Worm (Caenorhabditis elegans) whole organism, young adult: ENCODE measurements around the gene puf-6.
"Not testable (repeated sequence)": the region's sequence is repeated elsewhere in the genome, so short reads cannot be mapped to it uniquely, and the experiment has no call there.

Source experiments
- attf-5 ChIP-seq: fragments of 200-800 bp; sonication (Bioruptor generic); optimal IDR thresholded peaks from 2 replicates; lab custom pipeline; 2018; ENCODE audit warnings: mild to moderate bottlenecking, missing genetic modification characterization, missing compliant biosample characterization
- tbx-9 ChIP-seq: sonication (generic microtip); optimal IDR thresholded peaks from 2 replicates; lab custom pipeline; 2016; ENCODE audit warnings: borderline replicate concordance, missing genetic modification characterization, inconsistent platforms, missing compliant biosample characterization

DNA sequence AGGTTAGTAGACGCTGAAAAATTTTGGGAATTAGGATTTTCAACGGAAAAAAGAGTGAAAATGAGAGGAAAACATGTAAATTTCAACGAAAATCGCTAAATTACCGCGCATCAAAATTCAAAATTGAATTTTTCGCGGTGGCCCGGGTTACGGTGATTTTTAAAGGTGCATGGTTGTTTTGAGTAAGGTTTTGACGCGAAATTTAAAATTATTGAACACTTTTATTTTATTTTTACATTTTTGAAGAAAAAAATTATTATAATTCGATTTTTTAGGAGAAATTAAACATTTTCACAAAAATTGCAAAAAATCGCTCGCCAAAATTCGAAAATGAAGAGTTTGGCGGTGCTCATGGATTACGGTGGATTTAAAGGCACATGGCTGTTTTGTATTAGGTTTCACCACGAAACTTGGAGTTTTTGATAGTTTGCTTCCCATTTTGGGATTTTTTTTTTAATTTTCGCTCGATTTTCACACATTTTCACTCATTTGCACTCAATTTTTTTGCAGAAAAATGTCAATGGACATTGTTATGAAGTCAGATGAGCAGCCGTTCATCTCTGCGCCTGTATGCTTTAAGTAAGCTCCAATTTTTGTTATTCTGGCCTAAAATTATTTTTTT, at the start of gene puf-6:
- not testable (repeated sequence) for TF ChIP-seq attf-5 (GFP tag; lab: Kevin White, UChicago); tbx-9 (tag; lab: Kevin White, UChicago)
